Worm (Caenorhabditis elegans) whole organism, young adult: ENCODE measurements around the gene F28C6.9.

ENCODE experiments used
- C06A6.2 ChIP-seq: fragments of 200-800 bp; sonication (Bioruptor generic); conservative IDR thresholded peaks from 2 replicates; pipeline ENCODE4 v1.3.6; 2022; ENCODE audit warnings: missing genetic modification characterization, missing compliant biosample characterization
- D2030.7 ChIP-seq: fragments of 200-800 bp; sonication (Bioruptor generic); IDR thresholded peaks from 2 replicates; pipeline ENCODE4 v1.3.6; 2022; ENCODE audit warnings: missing genetic modification reagents, missing genetic modification characterization, missing compliant biosample characterization
- F10E7.11 ChIP-seq: sonication (generic microtip); optimal IDR thresholded peaks from 2 replicates; lab custom pipeline; 2017; ENCODE audit warnings: mild to moderate bottlenecking, missing genetic modification characterization, moderate library complexity, missing compliant biosample characterization
- F33H1.4 ChIP-seq: fragments of 200-800 bp; sonication (Bioruptor generic); IDR thresholded peaks from 2 replicates; pipeline ENCODE4 v1.3.6; 2022; ENCODE audit warnings: missing genetic modification reagents, missing genetic modification characterization, missing compliant biosample characterization
- F55B11.4 ChIP-seq: sonication (generic microtip); optimal IDR thresholded peaks from 2 replicates; lab custom pipeline; 2016; ENCODE audit warnings: missing compliant biosample characterization, missing genetic modification characterization, borderline replicate concordance; ENCODE audit not compliant: insufficient read depth
- Y53F4B.3 ChIP-seq: fragments of 200-800 bp; sonication (Bioruptor generic); IDR thresholded peaks from 2 replicates; pipeline ENCODE4 v1.3.6; 2022; ENCODE audit warnings: missing genetic modification reagents, missing genetic modification characterization, missing compliant biosample characterization
- Y79H2A.3 ChIP-seq: fragments of 200-800 bp; sonication (Bioruptor generic); conservative IDR thresholded peaks from 2 replicates; pipeline ENCODE4 v1.3.6; 2022; ENCODE audit warnings: missing genetic modification reagents, missing genetic modification characterization, missing compliant biosample characterization
- akir-1 ChIP-seq: fragments of 200-800 bp; sonication (Bioruptor generic); optimal IDR thresholded peaks from 2 replicates; lab custom pipeline; 2018; ENCODE audit warnings: mild to moderate bottlenecking, missing genetic modification characterization, moderate library complexity, missing compliant biosample characterization
- aptf-3 ChIP-seq: fragments of 200-800 bp; sonication (Bioruptor generic); IDR thresholded peaks from 2 replicates; pipeline ENCODE4 v1.3.6; 2022; ENCODE audit warnings: missing genetic modification characterization, missing compliant biosample characterization
- attf-3 ChIP-seq: fragments of 200-800 bp; sonication (Bioruptor generic); conservative IDR thresholded peaks from 2 replicates; pipeline ENCODE4 v1.3.6; 2022; ENCODE audit warnings: missing genetic modification reagents, missing genetic modification characterization, missing compliant biosample characterization
- attf-5 ChIP-seq: fragments of 200-800 bp; sonication (Bioruptor generic); optimal IDR thresholded peaks from 2 replicates; lab custom pipeline; 2018; ENCODE audit warnings: mild to moderate bottlenecking, missing genetic modification characterization, missing compliant biosample characterization
- cebp-2 ChIP-seq: fragments of 200-800 bp; sonication (Bioruptor generic); IDR thresholded peaks from 2 replicates; pipeline ENCODE4 v1.3.6; 2022; ENCODE audit warnings: missing genetic modification characterization, missing compliant biosample characterization
- dox-1 ChIP-seq: fragments of 200-800 bp; sonication (Bioruptor generic); IDR thresholded peaks from 2 replicates; pipeline ENCODE4 v1.3.6; 2022; ENCODE audit warnings: missing genetic modification reagents, missing genetic modification characterization, missing compliant biosample characterization
- ekl-4 ChIP-seq: fragments of 200-800 bp; sonication (Bioruptor generic); IDR thresholded peaks from 2 replicates; pipeline ENCODE4 v1.3.6; 2022; ENCODE audit warnings: missing genetic modification reagents, missing genetic modification characterization, missing compliant biosample characterization
- ets-4 ChIP-seq: fragments of 200-800 bp; sonication (Bioruptor generic); optimal IDR thresholded peaks from 2 replicates; lab custom pipeline; 2018; ENCODE audit warnings: mild to moderate bottlenecking, missing genetic modification characterization, missing compliant biosample characterization
- gei-17 ChIP-seq: fragments of 200-800 bp; sonication (Bioruptor generic); optimal IDR thresholded peaks from 2 replicates; lab custom pipeline; 2018; ENCODE audit warnings: mild to moderate bottlenecking, missing genetic modification characterization, missing compliant biosample characterization
- hlh-12 ChIP-seq: sonication (generic microtip); optimal IDR thresholded peaks from 2 replicates; lab custom pipeline; 2016; ENCODE audit warnings: missing genetic modification characterization, missing compliant biosample characterization
- hmg-1.2 ChIP-seq: fragments of 200-800 bp; sonication (Bioruptor generic); IDR thresholded peaks from 2 replicates; pipeline ENCODE4 v1.3.6; 2022; ENCODE audit warnings: missing genetic modification reagents, missing genetic modification characterization, missing compliant biosample characterization
- hrde-1 ChIP-seq: sonication (generic microtip); optimal IDR thresholded peaks from 2 replicates; lab custom pipeline; 2016; ENCODE audit warnings: missing genetic modification characterization, mild to moderate bottlenecking, missing compliant biosample characterization, moderate library complexity, missing genotype, missing genetic modification reagents, borderline replicate concordance
- madf-10 ChIP-seq: sonication (generic microtip); optimal IDR thresholded peaks from 2 replicates; lab custom pipeline; 2016; ENCODE audit warnings: mild to moderate bottlenecking, missing genetic modification characterization, missing compliant biosample characterization
- madf-3 ChIP-seq: fragments of 200-800 bp; sonication (Bioruptor generic); IDR thresholded peaks from 2 replicates; pipeline ENCODE4 v1.3.6; 2022; ENCODE audit warnings: missing genetic modification reagents, missing genetic modification characterization, missing compliant biosample characterization
- madf-8 ChIP-seq: fragments of 200-800 bp; sonication (Bioruptor generic); conservative IDR thresholded peaks from 2 replicates; pipeline ENCODE4 v1.3.6; 2022; ENCODE audit warnings: missing genetic modification reagents, missing genetic modification characterization, missing compliant biosample characterization
- mel-28 ChIP-seq: sonication (generic microtip); optimal IDR thresholded peaks from 2 replicates; lab custom pipeline; 2016; ENCODE audit warnings: borderline replicate concordance, mild to moderate bottlenecking, missing genetic modification characterization, missing compliant biosample characterization
- nfyb-1 ChIP-seq: fragments of 200-800 bp; sonication (Bioruptor generic); IDR thresholded peaks from 2 replicates; pipeline ENCODE4 v1.3.6; 2022; ENCODE audit warnings: missing genetic modification reagents, missing genetic modification characterization, missing compliant biosample characterization
- nhr-120 ChIP-seq: fragments of 200-800 bp; sonication (Bioruptor generic); IDR thresholded peaks from 2 replicates; pipeline ENCODE4 v1.3.6; 2022; ENCODE audit warnings: missing genetic modification characterization, missing compliant biosample characterization
- nhr-179 ChIP-seq: sonication (generic microtip); optimal IDR thresholded peaks from 2 replicates; lab custom pipeline; 2016; ENCODE audit warnings: mild to moderate bottlenecking, missing genetic modification characterization, missing compliant biosample characterization
- nhr-27 ChIP-seq: fragments of 200-800 bp; sonication (Bioruptor generic); optimal IDR thresholded peaks from 2 replicates; lab custom pipeline; 2018; ENCODE audit warnings: mild to moderate bottlenecking, missing genetic modification characterization, moderate library complexity, missing compliant biosample characterization
- nhr-80 ChIP-seq: sonication (generic microtip); optimal IDR thresholded peaks from 2 replicates; lab custom pipeline; 2016; ENCODE audit warnings: missing genetic modification characterization, missing compliant biosample characterization
- rcor-1 ChIP-seq: fragments of 200-800 bp; sonication (Bioruptor generic); IDR thresholded peaks from 2 replicates; pipeline ENCODE4 v1.3.6; 2022; ENCODE audit warnings: missing genetic modification reagents, missing genetic modification characterization, missing compliant biosample characterization
- somi-1 ChIP-seq: fragments of 200-800 bp; sonication (Bioruptor generic); optimal IDR thresholded peaks from 2 replicates; lab custom pipeline; 2018; ENCODE audit warnings: mild to moderate bottlenecking, missing genetic modification characterization, missing compliant biosample characterization
- tlf-1 ChIP-seq: fragments of 200-800 bp; sonication (Bioruptor generic); optimal IDR thresholded peaks from 2 replicates; lab custom pipeline; 2018; ENCODE audit warnings: mild to moderate bottlenecking, missing genetic modification characterization, missing compliant biosample characterization
- unc-130 ChIP-seq: sonication (generic microtip); optimal IDR thresholded peaks from 2 replicates; lab custom pipeline; 2016; ENCODE audit warnings: missing genetic modification reagents, missing genetic modification characterization, missing compliant biosample characterization
- zfh-2 ChIP-seq: fragments of 200-800 bp; sonication (Bioruptor generic); conservative IDR thresholded peaks from 2 replicates; pipeline ENCODE4 v1.3.6; 2022; ENCODE audit warnings: missing genetic modification reagents, missing genetic modification characterization, missing compliant biosample characterization
- zim-3 ChIP-seq: sonication (generic microtip); optimal IDR thresholded peaks from 2 replicates; lab custom pipeline; 2017; ENCODE audit warnings: mild to moderate bottlenecking, missing genetic modification characterization, moderate library complexity, missing compliant biosample characterization
- ztf-18 ChIP-seq: sonication (generic microtip); optimal IDR thresholded peaks from 2 replicates; lab custom pipeline; 2016; ENCODE audit warnings: missing genotype, mild to moderate bottlenecking, missing genetic modification characterization, missing compliant biosample characterization
- ztf-28 ChIP-seq: fragments of 200-800 bp; sonication (Bioruptor generic); IDR thresholded peaks from 2 replicates; pipeline ENCODE4 v1.3.6; 2022; ENCODE audit warnings: missing genetic modification reagents, missing genetic modification characterization, missing compliant biosample characterization

The F28C6.9 gene

DNA sequence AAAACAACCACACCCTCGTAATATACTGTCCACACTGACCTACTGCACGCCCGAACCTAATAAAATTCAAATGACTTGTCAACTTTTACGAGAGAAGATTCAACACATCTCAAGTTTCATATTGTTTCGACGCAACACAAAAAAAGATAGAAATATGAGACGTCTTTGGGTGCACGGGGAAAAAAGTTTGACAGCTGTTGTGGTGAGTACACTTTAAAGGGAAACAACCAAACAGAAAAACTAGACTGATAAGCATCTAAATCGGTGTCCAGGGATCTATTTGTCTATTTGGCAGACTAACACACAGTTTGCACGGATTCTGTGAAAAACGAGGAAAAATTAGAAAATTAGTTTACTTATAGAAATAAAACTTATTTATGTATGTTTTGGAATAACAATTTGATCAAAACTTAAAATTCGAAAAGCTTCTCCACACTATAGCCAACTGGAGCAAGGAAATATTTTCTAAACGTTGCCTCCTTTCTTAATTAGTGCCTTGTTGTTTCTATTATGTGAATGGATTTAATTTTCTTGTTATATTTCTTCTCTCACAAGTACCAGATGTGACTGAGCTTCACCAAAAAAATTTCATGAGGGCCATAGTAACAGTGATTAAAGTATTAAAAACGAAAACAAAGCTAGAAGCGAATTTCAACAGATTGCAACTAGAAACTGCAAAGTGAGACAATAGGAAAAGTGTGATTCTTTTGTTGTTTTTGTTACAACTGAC is 33.8 kb upstream of the F28C6.9 start:
- TF ChIP-seq nhr-120 (GFP tag; lab: Robert Waterston, UW) (no peak), zim-3 (no peak), ekl-4 (GFP tag; lab: Robert Waterston, UW) (no peak), hrde-1 (no peak), F10E7.11 (tag; lab: Kevin White, UChicago) (no peak), F33H1.4 (no peak), Y53F4B.3 (GFP tag; lab: Robert Waterston, UW) (no peak), ets-4 (GFP tag; lab: Kevin White, UChicago) (no peak), madf-3 (GFP tag; lab: Robert Waterston, UW) (no peak), Y79H2A.3 (GFP tag; lab: Robert Waterston, UW) (no peak), ztf-18 (tag; lab: Kevin White, UChicago) (no peak), madf-8 (no peak), madf-10 (tag; lab: Kevin White, UChicago) (no peak), nhr-179 (tag; lab: Kevin White, UChicago) (no peak), rcor-1 (no peak), hlh-12 (tag; lab: Kevin White, UChicago) (no peak), tlf-1 (GFP tag; lab: Kevin White, UChicago) (no peak), mel-28 (tag; lab: Kevin White, UChicago) (no peak), attf-5 (no peak)
- TF ChIP-seq, all 124 proteins: peak for 0

DNA sequence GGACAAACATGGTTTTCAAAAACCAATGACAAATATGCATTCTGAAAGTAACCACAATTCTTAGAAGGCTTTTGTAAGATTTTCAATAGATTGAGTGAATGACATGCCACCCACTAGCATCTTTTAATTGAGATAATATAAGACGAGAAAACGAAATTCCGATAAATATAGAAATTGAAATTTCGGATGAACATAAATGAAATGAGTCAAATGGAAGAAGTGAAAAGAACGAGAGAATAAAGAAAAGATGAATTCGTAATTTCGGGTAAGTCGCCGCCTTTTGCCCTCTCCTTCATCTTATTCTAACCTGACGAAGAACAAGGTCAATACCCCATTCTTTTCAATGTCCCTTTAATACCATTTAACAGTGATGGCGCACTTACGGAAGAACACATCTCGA is 32.4 kb upstream of the F28C6.9 start:
- no peak for TF ChIP-seq dox-1 (GFP tag; lab: Robert Waterston, UW)
- TF ChIP-seq D2030.7: no peak
- TF ChIP-seq ztf-28: no peak
- TF ChIP-seq hmg-1.2 (GFP tag; lab: Robert Waterston, UW): no peak
- TF ChIP-seq akir-1 (GFP tag; lab: Kevin White, UChicago): no peak
- no peak for TF ChIP-seq nfyb-1
- no peak for TF ChIP-seq F55B11.4 (tag; lab: Kevin White, UChicago)
- no peak for TF ChIP-seq F10E7.11 (tag; lab: Kevin White, UChicago)
- TF ChIP-seq gei-17 (GFP tag; lab: Kevin White, UChicago): no peak
- TF ChIP-seq nhr-27: no peak
- TF ChIP-seq hlh-12 (tag; lab: Kevin White, UChicago): no peak
- TF ChIP-seq cebp-2 (GFP tag; lab: Robert Waterston, UW): no peak
- TF ChIP-seq unc-130 (GFP tag; lab: Kevin White, UChicago): no peak
- TF ChIP-seq somi-1 (GFP tag; lab: Kevin White, UChicago): no peak

DNA sequence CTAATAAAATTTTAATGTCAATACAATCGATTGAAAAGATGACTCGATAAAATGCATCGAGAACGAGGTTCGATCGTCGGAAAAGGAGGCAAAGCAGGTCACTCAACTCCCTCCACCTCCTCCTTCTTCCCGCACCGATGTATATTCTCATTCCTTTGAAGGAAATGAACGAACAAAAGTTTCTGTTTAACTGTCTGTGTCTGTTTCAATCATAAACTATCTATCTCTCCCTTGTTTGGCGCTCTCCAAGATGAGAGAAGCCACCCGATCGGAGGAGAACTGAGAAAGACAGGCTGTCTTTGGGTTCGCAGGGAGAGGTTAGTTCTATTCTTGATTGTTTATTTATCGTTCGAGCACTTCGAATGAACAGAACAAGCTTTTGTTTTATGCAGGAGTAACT is 31.1 kb upstream of the F28C6.9 start, which contains the start of gene D2085.7:
Gene D2085.7 (plus strand): TSS at position 251 of the 400 bp plus-strand sequence.
- no peak for TF ChIP-seq aptf-3 (GFP tag; lab: Robert Waterston, UW)
- peak; percentile 28; the same call in 1 of the 2 replicates for TF ChIP-seq hmg-1.2 (GFP tag; lab: Robert Waterston, UW)

DNA sequence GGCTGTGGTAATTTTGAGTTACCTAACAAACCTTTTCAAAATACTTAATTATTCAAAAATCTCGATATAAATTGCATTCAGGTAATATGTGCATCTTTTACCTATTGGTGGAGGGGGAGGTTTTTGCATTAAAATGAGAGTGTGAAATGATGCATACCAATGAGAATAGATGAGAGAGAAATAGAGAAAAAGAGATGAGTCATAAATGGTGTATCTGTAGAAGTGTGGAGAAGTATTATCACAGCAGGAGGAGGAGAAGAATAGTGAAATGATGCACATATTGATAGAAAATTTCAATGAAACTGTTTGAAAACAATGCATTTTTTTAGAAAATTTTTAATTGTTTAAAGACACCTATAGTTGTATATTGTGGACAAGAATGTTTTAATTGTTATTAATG is 30.5 kb upstream of the F28C6.9 start:
- TF ChIP-seq attf-3 (GFP tag; lab: Robert Waterston, UW) (no peak), nhr-80 (tag; lab: Kevin White, UChicago) (peak; percentile 13), akir-1 (GFP tag; lab: Kevin White, UChicago) (no peak), C06A6.2 (GFP tag; lab: Robert Waterston, UW) (no peak), zfh-2 (no peak)
